Worm (Caenorhabditis elegans) whole organism, L3 larva: ENCODE data around the gene ptr-3.
A peak's percentile ranks its signal among the peaks of the same experiment; 100 is the strongest.

ENCODE experiments used
- ZK546.5 ChIP-seq: sonication (generic microtip); optimal IDR thresholded peaks from 2 replicates; lab custom pipeline; 2017; ENCODE audit warnings: missing biosample characterization, missing genetic modification characterization
- aly-2 ChIP-seq: fragments of 150-350 bp; optimal IDR thresholded peaks from 2 replicates; lab custom pipeline; 2014; ENCODE audit warnings: missing biosample characterization, missing genetic modification characterization
- ama-1 ChIP-seq: fragments of 150-350 bp; optimal IDR thresholded peaks from 2 replicates; lab custom pipeline; 2018
- ceh-16 ChIP-seq: sonication (generic microtip); optimal IDR thresholded peaks from 2 replicates; lab custom pipeline; 2017; ENCODE audit warnings: missing biosample characterization, missing genetic modification characterization
- daf-12 ChIP-seq: fragments of 150-350 bp; optimal IDR thresholded peaks from 2 replicates; lab custom pipeline; 2014; ENCODE audit warnings: missing biosample characterization, missing genetic modification reagents, missing genetic modification characterization
- fkh-10 ChIP-seq: sonication (generic microtip); optimal IDR thresholded peaks from 2 replicates; lab custom pipeline; 2017; ENCODE audit warnings: missing biosample characterization, missing genetic modification reagents, missing genetic modification characterization
- fos-1 ChIP-seq: fragments of 150-350 bp; optimal IDR thresholded peaks from 2 replicates; lab custom pipeline; 2014; ENCODE audit warnings: missing biosample characterization, missing genetic modification characterization
- hmg-11 ChIP-seq: sonication (generic microtip); optimal IDR thresholded peaks from 2 replicates; lab custom pipeline; 2016; ENCODE audit warnings: missing genetic modification characterization, missing compliant biosample characterization
- jun-1 ChIP-seq: fragments of 150-350 bp; optimal IDR thresholded peaks from 2 replicates; lab custom pipeline; 2014; ENCODE audit warnings: missing biosample characterization, missing genetic modification reagents, missing genetic modification characterization
- lin-15B ChIP-seq: fragments of 150-350 bp; optimal IDR thresholded peaks from 2 replicates; lab custom pipeline; 2014; ENCODE audit warnings: missing biosample characterization, missing genetic modification characterization
- lin-39 ChIP-seq: fragments of 150-350 bp; optimal IDR thresholded peaks from 2 replicates; lab custom pipeline; 2018; ENCODE audit warnings: missing biosample characterization, missing genetic modification reagents, missing genetic modification characterization
- nfya-1 ChIP-seq: sonication (generic microtip); optimal IDR thresholded peaks from 2 replicates; lab custom pipeline; 2017; ENCODE audit warnings: missing genetic modification characterization, mild to moderate bottlenecking, missing compliant biosample characterization, antibody characterized with exemption, moderate library complexity; ENCODE audit not compliant: insufficient read depth
- nhr-77 ChIP-seq: fragments of 150-350 bp; optimal IDR thresholded peaks from 2 replicates; lab custom pipeline; 2014; ENCODE audit warnings: missing biosample characterization, missing genetic modification characterization
- pha-4 ChIP-seq: fragments of 150-350 bp; optimal IDR thresholded peaks from 2 replicates; lab custom pipeline; 2014; ENCODE audit warnings: missing biosample characterization, missing genetic modification reagents, missing genetic modification characterization
- skn-1 ChIP-seq: fragments of 150-350 bp; optimal IDR thresholded peaks from 2 replicates; lab custom pipeline; 2014; ENCODE audit warnings: missing biosample characterization, missing genetic modification characterization
- unc-62 ChIP-seq: fragments of 150-350 bp; sonication (generic microtip); optimal IDR thresholded peaks from 4 replicates; lab custom pipeline; 2014; ENCODE audit warnings: missing biosample characterization, missing genetic modification reagents, missing genetic modification characterization
- zag-1 ChIP-seq: fragments of 150-350 bp; optimal IDR thresholded peaks from 2 replicates; lab custom pipeline; 2014; ENCODE audit warnings: missing biosample characterization, missing genetic modification characterization
- ztf-11 ChIP-seq: fragments of 150-350 bp; optimal IDR thresholded peaks from 2 replicates; lab custom pipeline; 2014; ENCODE audit warnings: missing biosample characterization, missing genetic modification characterization

Gene ptr-3

DNA sequence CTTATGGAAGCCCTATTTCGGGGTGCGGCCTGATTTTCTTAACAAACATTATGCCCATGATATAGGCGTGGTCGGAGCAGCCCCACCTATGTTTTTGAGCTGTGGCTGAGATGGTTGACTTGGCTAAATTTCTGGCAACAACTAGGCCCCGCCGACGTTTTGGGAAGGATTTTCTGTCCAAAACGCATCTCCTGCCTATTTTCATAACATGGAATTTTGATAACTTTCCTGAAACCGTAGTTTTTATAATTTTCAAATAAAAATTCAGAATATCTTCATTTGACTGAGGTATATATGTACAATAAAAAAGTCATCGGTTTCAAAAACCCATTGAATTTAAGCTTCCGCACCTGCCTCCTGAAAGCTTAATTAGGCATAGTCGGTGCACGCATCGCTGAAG lies 46.2 kb downstream of the ptr-3 start:
- TF ChIP-seq lin-15B (tag; lab: Kevin White, UChicago) (no peak), hmg-11 (tag; lab: Kevin White, UChicago) (no peak), daf-12 (tag; lab: Kevin White, UChicago) (no peak), unc-62 (no peak), fkh-10 (GFP tag; lab: Kevin White, UChicago) (no peak)

- no peak for TF ChIP-seq ztf-11
- TF ChIP-seq fkh-10 (GFP tag; lab: Kevin White, UChicago) = no peak
Observed at ce11 chrII:320783-321182, 46.6 kb downstream of the ptr-3 start.

DNA sequence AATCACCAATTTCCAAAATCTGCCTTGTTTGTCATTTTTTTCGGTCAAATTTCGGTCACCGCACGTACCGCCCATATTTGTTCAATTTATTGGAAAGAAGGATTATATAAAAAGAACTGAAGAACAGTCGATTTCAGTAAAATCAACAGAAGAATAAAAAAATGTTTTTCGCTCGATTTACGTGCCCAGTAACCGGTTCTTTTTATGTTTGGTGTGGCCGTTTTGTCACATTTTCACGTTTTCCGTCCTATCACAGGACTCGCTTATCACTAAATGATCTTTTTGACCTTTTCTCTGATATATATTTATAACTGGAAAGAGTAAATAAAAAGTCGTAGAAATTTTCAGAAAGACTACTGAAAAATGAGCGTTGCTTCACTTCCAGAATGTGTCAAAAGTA lies 47.9 kb downstream of the ptr-3 start, which contains the start of gene far-7:
Gene far-7 (plus strand): TSS at position 331 of the 400 bp plus-strand sequence.
- TF ChIP-seq ceh-16 (tag; lab: Kevin White, UChicago) (no peak), nfya-1 (tag; lab: Kevin White, UChicago) (no peak), ZK546.5 (tag; lab: Kevin White, UChicago) (no peak), fos-1 (tag; lab: Kevin White, UChicago) (no peak), ama-1 (peak; percentile 56), pha-4 (no peak), skn-1 (tag; lab: Kevin White, UChicago) (no peak), jun-1 (tag; lab: Kevin White, UChicago) (no peak)

DNA sequence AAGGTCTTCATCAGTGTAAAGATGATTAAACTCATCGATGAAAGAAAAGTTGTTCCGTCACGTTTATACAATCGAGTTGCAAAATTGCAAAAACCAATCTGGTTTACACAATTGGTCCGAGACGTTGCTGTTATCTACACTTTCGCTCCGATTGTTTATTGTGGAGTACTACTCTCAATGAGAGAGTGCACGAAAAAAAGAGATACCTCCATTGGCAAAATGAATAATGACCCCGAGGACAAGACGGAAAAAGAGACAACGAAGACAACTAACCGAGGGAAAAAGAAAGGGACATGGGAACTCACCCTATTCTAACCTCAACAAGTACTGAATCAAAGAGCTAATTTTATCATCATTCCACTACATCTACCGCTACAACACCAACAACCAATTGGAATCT lies 53.8 kb downstream of the ptr-3 start:
- TF ChIP-seq nhr-77 (no peak), zag-1 (tag; lab: Kevin White, UChicago) (no peak), aly-2 (tag; lab: Kevin White, UChicago) (no peak), lin-39 (peak; percentile 57), nfya-1 (tag; lab: Kevin White, UChicago) (peak; percentile 31)
